Worm (Caenorhabditis elegans): ENCODE measurements around the gene uaf-2.

DNA sequence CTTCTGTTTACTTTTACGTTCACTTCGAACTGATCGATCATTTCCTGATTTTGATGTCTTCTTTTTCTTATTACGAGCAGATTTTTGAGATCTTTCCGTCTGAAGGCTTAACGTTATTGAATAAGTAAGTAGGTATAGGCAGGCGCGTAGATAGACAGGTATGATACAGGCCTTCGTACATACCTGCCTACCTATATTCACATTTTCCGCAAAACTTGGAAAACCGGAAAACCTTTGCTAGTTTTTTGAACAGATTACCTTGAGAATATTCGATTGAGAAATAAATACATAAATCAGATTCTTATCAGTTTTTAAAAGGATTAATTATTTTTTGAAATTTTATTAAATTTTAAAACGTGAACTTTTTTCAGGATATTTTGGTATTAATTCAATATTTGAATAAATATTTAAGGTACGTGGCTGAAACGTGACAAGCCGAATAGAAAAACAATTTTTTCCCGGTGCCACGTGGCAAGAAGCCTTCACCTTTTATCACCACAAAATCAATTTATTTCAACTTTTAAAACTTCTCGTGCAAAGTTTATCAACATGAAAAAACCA, 12.5 kb upstream of the uaf-2 start, which contains the start of the genes Y116A8C.37 and Y116A8C.38:
- TF ChIP-seq elt-3 (tag; optimal IDR thresholded peaks at IDR 0.05), result no peak
- TF ChIP-seq nhr-77 (tag; optimal IDR thresholded peaks at IDR 0.05), result no peak
- TF ChIP-seq nhr-25 (tag; optimal IDR thresholded peaks at IDR 0.05), result no peak
- TF ChIP-seq ztf-11 (tag; optimal IDR thresholded peaks at IDR 0.05), result no peak
- TF ChIP-seq lin-11 (tag; optimal IDR thresholded peaks at IDR 0.05), result no peak
- TF ChIP-seq unc-55 (GFP tag; optimal IDR thresholded peaks at IDR 0.05), result no peak
- no peak for TF ChIP-seq ztf-1 (GFP tag; conservative IDR thresholded peaks at IDR 0.05)
- TF ChIP-seq skn-1 (tag; optimal IDR thresholded peaks at IDR 0.05), result no peak
- no peak for TF ChIP-seq ceh-82 (tag; optimal IDR thresholded peaks at IDR 0.05)
